Worm (Caenorhabditis elegans) whole organism, midembryonic: ENCODE results near the gene bus-5.

Experiments
- flt-1 ChIP-seq: fragments of 200-800 bp; sonication (Bioruptor generic); IDR thresholded peaks from 2 replicates; pipeline ENCODE4 v1.3.6; 2022; ENCODE audit warnings: missing genetic modification characterization, missing compliant biosample characterization
- klf-2 ChIP-seq: fragments of 200-800 bp; sonication (Bioruptor generic); conservative IDR thresholded peaks from 2 replicates; pipeline ENCODE4 v1.3.6; 2022; ENCODE audit warnings: missing genetic modification reagents, missing genetic modification characterization, missing compliant biosample characterization
- med-1 ChIP-seq: sonication (generic microtip); optimal IDR thresholded peaks from 2 replicates; lab custom pipeline; 2017; ENCODE audit warnings: missing genetic modification characterization, mild to moderate bottlenecking, missing compliant biosample characterization, antibody characterized with exemption, missing genetic modification reagents; ENCODE audit not compliant: insufficient read depth
- ref-1 ChIP-seq: fragments of 200-800 bp; sonication (Bioruptor generic); conservative IDR thresholded peaks from 2 replicates; pipeline ENCODE4 v1.3.6; 2022; ENCODE audit warnings: missing genetic modification reagents, missing genetic modification characterization, missing compliant biosample characterization
- ztf-29 ChIP-seq: fragments of 200-800 bp; sonication (Bioruptor generic); IDR thresholded peaks from 2 replicates; pipeline ENCODE4 v1.3.6; 2022; ENCODE audit warnings: missing genetic modification reagents, missing genetic modification characterization, missing compliant biosample characterization

DNA sequence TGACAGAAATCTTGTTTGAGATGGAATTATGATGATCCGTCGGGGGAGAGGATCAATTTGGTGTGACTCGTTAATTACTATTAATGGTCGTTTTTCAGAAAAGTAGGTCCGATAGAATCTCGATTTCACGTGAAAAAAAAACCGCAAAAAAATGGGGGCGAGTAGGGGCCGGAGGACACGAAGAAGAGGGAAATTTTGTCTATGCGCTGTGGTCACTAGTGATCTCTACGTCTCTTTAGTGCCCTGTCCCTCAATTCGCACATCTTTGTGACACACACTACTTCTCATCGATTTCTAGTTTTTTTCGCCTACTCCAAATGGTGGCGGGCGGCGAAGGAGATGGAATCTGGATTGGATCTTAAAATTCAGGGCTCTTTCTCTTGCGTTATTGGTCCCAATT lies 27.7 kb upstream of the bus-5 start:
- TF ChIP-seq flt-1 (GFP tag; lab: Robert Waterston, UW), result no peak
- no peak for TF ChIP-seq ztf-29 (GFP tag; lab: Robert Waterston, UW)
- TF ChIP-seq klf-2 (GFP tag; lab: Robert Waterston, UW), result no peak
- TF ChIP-seq med-1 (GFP tag; lab: Kevin White, UChicago), result no peak
- TF ChIP-seq ref-1 (GFP tag; lab: Robert Waterston, UW), result no peak
